Worm (Caenorhabditis elegans) whole organism, midembryonic: ENCODE results near the gene ccm-3.

Experiments used
- T22C8.4 ChIP-seq: fragments of 200-800 bp; sonication (Bioruptor generic); IDR thresholded peaks from 2 replicates; pipeline ENCODE4 v1.3.6; 2022; ENCODE audit warnings: missing genetic modification characterization, missing compliant biosample characterization
- cog-1 ChIP-seq: sonication (generic microtip); optimal IDR thresholded peaks from 2 replicates; lab custom pipeline; 2016; ENCODE audit warnings: missing genetic modification characterization, missing compliant biosample characterization
- flt-1 ChIP-seq: fragments of 200-800 bp; sonication (Bioruptor generic); IDR thresholded peaks from 2 replicates; pipeline ENCODE4 v1.3.6; 2022; ENCODE audit warnings: missing genetic modification characterization, missing compliant biosample characterization
- klf-2 ChIP-seq: fragments of 200-800 bp; sonication (Bioruptor generic); conservative IDR thresholded peaks from 2 replicates; pipeline ENCODE4 v1.3.6; 2022; ENCODE audit warnings: missing genetic modification reagents, missing genetic modification characterization, missing compliant biosample characterization
- med-1 ChIP-seq: sonication (generic microtip); optimal IDR thresholded peaks from 2 replicates; lab custom pipeline; 2017; ENCODE audit warnings: missing genetic modification characterization, mild to moderate bottlenecking, missing compliant biosample characterization, antibody characterized with exemption, missing genetic modification reagents; ENCODE audit not compliant: insufficient read depth
- ref-1 ChIP-seq: fragments of 200-800 bp; sonication (Bioruptor generic); conservative IDR thresholded peaks from 2 replicates; pipeline ENCODE4 v1.3.6; 2022; ENCODE audit warnings: missing genetic modification reagents, missing genetic modification characterization, missing compliant biosample characterization
- tab-1 ChIP-seq: fragments of 200-800 bp; sonication (Bioruptor generic); IDR thresholded peaks from 2 replicates; pipeline ENCODE4 v1.3.6; 2022; ENCODE audit warnings: missing genetic modification characterization, missing compliant biosample characterization
- ztf-23 ChIP-seq: fragments of 200-800 bp; sonication (Bioruptor generic); IDR thresholded peaks from 2 replicates; pipeline ENCODE4 v1.3.6; 2022; ENCODE audit warnings: missing genetic modification reagents, missing genetic modification characterization, missing compliant biosample characterization
- ztf-29 ChIP-seq: fragments of 200-800 bp; sonication (Bioruptor generic); IDR thresholded peaks from 2 replicates; pipeline ENCODE4 v1.3.6; 2022; ENCODE audit warnings: missing genetic modification reagents, missing genetic modification characterization, missing compliant biosample characterization

Gene ccm-3

DNA sequence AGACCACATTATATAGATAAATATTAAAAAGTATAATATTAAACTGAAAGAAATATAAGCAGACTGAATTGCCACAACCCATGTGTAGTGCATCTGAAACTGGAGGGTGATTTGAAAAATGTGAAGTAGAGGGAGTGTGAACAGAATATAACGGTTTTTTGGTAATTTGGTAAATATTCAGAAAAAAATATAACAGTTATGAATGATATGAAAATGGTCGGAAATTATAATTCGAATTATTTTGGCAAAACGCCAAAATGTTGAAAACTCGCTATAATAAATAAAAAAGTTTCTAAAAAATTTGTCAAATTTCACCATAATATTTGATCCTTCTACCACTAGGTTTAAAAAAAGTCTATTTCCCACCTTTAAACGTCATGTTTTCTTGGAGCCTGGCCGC, 4.9 kb downstream of the ccm-3 start, which contains the start of gene srv-2:
Gene srv-2, minus strand, starts transcription at position 101 of the 400 bp plus-strand sequence.
- TF ChIP-seq klf-2 (GFP tag; lab: Robert Waterston, UW), result no peak
- no peak for TF ChIP-seq flt-1
- no peak for TF ChIP-seq cog-1 (tag; lab: Kevin White, UChicago)
- TF ChIP-seq ztf-29 (GFP tag; lab: Robert Waterston, UW), result no peak
- no peak for TF ChIP-seq T22C8.4 (GFP tag; lab: Robert Waterston, UW)
- TF ChIP-seq med-1 (GFP tag; lab: Kevin White, UChicago), result no peak
- TF ChIP-seq ztf-23 (GFP tag; lab: Robert Waterston, UW), result no peak
- TF ChIP-seq tab-1 (GFP tag; lab: Robert Waterston, UW), result no peak
- TF ChIP-seq ref-1 (GFP tag; lab: Robert Waterston, UW), result no peak

- TF ChIP-seq med-1 (GFP tag; lab: Kevin White, UChicago), result no peak
- TF ChIP-seq ref-1 (GFP tag; lab: Robert Waterston, UW), result no peak
- no peak for TF ChIP-seq T22C8.4 (GFP tag; lab: Robert Waterston, UW)
Measured at ce11 chrII:10598970-10599369, 8.1 kb downstream of the ccm-3 start, which contains the start of gene C14A4.9. TSS of gene C14A4.9 (plus strand) at chrII:10599337.

DNA sequence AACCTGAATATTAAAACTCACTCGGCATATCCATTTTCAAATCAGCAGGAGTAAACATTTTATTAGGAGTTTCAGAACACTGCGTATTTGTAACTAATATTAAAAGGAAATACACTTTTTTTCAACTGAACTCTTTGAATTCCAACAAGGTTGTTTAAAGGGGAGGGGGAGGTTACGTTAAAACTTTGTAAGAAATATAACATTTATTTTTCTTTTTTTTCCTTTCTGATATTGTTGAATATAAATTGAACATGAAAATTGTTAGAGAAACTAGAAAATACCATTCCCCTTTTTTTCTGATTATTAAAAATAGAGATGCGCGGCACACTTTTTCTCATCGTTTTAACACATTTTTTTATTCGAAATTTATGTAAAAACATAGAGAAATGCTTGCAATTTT, 9.0 kb downstream of the ccm-3 start, which contains the start of gene C14A4.8:
Gene C14A4.8, minus strand, starts transcription at position 101 of the 400 bp plus-strand sequence.
- no peak for TF ChIP-seq T22C8.4 (GFP tag; lab: Robert Waterston, UW)

DNA sequence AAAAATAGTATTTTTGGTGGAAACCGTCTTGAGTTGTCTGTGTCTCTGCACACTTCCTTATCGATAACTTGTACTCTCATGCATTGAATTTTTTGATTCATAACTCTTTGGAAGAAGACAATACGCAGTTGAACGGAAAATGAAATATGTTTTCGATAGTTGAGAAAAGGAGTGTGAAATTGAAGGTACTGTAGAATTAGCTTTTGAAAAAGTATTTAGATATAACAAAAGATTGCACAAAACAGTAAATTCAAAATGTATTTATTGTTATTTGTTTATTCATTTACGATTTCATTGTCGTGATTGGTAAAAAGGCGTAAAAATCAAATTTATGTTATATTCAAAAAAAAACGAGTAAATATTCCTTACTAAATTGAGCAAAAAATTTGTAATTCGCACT, 10.6 kb downstream of the ccm-3 start, which contains the start of gene C14A4.7:
Gene C14A4.7, minus strand, starts transcription at position 101 of the 400 bp plus-strand sequence.
- TF ChIP-seq ref-1 (GFP tag; lab: Robert Waterston, UW) (no peak), klf-2 (GFP tag; lab: Robert Waterston, UW) (no peak), ztf-23 (GFP tag; lab: Robert Waterston, UW) (no peak), tab-1 (GFP tag; lab: Robert Waterston, UW) (no peak), T22C8.4 (GFP tag; lab: Robert Waterston, UW) (no peak), flt-1 (no peak), ztf-29 (GFP tag; lab: Robert Waterston, UW) (no peak), med-1 (GFP tag; lab: Kevin White, UChicago) (no peak)

- TF ChIP-seq tab-1 (GFP tag; lab: Robert Waterston, UW), result no peak
- no peak for TF ChIP-seq klf-2 (GFP tag; lab: Robert Waterston, UW)
- no peak for TF ChIP-seq T22C8.4 (GFP tag; lab: Robert Waterston, UW)
- TF ChIP-seq cog-1 (tag; lab: Kevin White, UChicago), result no peak
- no peak for TF ChIP-seq ztf-29 (GFP tag; lab: Robert Waterston, UW)
- no peak for TF ChIP-seq flt-1
- no peak for TF ChIP-seq ztf-23 (GFP tag; lab: Robert Waterston, UW)
- no peak for TF ChIP-seq ref-1 (GFP tag; lab: Robert Waterston, UW)
- TF ChIP-seq med-1 (GFP tag; lab: Kevin White, UChicago), result no peak
Measured at ce11 chrII:10594758-10595157, 12.3 kb downstream of the ccm-3 start, which contains the start of gene C14A4.6. TSS of gene C14A4.6 (minus strand) at chrII:10594776.

DNA sequence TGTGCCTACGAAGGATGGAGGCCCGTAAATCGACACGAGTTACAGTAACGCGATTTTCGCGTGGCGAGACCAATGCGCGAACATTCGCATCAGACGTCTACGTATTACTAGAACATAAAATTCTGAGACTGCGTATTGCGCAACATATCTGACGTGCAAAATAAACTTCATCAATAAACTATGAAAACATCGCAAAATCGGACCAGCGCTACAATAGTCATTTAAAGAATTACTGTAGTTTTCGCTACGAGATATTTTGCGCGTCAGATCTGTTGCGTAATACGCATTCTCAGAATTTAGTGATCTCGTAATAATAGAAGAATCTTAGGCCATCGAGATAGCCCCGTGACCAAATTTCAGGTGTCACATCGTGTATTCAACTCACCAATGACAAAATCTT, 12.8 kb downstream of the ccm-3 start:
- TF ChIP-seq flt-1 (no peak), T22C8.4 (GFP tag; lab: Robert Waterston, UW) (no peak), cog-1 (tag; lab: Kevin White, UChicago) (no peak), tab-1 (GFP tag; lab: Robert Waterston, UW) (no peak)

ce11 chrII:10592452-10592851, 14.6 kb downstream of the ccm-3 start, which contains the start of gene crn-5:
TSS of gene crn-5 (plus strand) at chrII:10592752.
- TF ChIP-seq ztf-23 (GFP tag; lab: Robert Waterston, UW), result no peak
- no peak for TF ChIP-seq cog-1 (tag; lab: Kevin White, UChicago)
- no peak for TF ChIP-seq T22C8.4 (GFP tag; lab: Robert Waterston, UW)
- no peak for TF ChIP-seq ztf-29 (GFP tag; lab: Robert Waterston, UW)
- no peak for TF ChIP-seq ref-1 (GFP tag; lab: Robert Waterston, UW)
- no peak for TF ChIP-seq klf-2 (GFP tag; lab: Robert Waterston, UW)
- TF ChIP-seq med-1 (GFP tag; lab: Kevin White, UChicago), result no peak
- no peak for TF ChIP-seq flt-1
- no peak for TF ChIP-seq tab-1 (GFP tag; lab: Robert Waterston, UW)

ce11 chrII:10587742-10588141, 19.3 kb downstream of the ccm-3 start, which contains the start of gene crn-3:
TSS of gene crn-3 (plus strand) at chrII:10588042.
- TF ChIP-seq klf-2 (GFP tag; lab: Robert Waterston, UW) (no peak), ref-1 (GFP tag; lab: Robert Waterston, UW) (no peak), ztf-29 (GFP tag; lab: Robert Waterston, UW) (no peak), med-1 (GFP tag; lab: Kevin White, UChicago) (no peak), T22C8.4 (GFP tag; lab: Robert Waterston, UW) (no peak), tab-1 (GFP tag; lab: Robert Waterston, UW) (no peak), flt-1 (no peak), ztf-23 (GFP tag; lab: Robert Waterston, UW) (no peak), cog-1 (tag; lab: Kevin White, UChicago) (no peak)

DNA sequence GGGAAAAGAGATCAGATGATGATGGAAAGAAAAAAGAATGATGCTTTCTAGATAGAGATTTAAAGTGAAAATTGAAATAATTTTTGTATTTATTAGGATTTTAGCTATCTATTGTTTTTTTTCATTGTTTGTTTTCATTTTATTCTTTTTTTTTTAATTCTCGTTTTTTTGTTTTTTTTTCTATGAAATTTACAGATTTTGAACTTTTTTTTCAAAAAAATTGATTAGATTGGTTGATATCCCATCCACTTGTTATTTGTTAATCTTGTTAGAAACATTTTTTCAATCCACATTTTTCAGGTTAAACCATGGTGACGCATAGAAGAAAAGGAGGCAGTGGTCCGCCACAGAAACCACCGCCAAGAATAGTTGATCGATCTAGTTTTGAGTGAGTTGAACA, 23.0 kb downstream of the ccm-3 start, which contains the start of gene algn-9:
Gene algn-9, plus strand, starts transcription at position 301 of the 400 bp plus-strand sequence.
- no peak for TF ChIP-seq med-1 (GFP tag; lab: Kevin White, UChicago)
- TF ChIP-seq ztf-29 (GFP tag; lab: Robert Waterston, UW), result no peak
- no peak for TF ChIP-seq ztf-23 (GFP tag; lab: Robert Waterston, UW)
- TF ChIP-seq klf-2 (GFP tag; lab: Robert Waterston, UW), result no peak
- no peak for TF ChIP-seq ref-1 (GFP tag; lab: Robert Waterston, UW)
- TF ChIP-seq T22C8.4 (GFP tag; lab: Robert Waterston, UW), result no peak
- TF ChIP-seq flt-1, result no peak
- TF ChIP-seq cog-1 (tag; lab: Kevin White, UChicago), result no peak
